Fruit fly (Drosophila melanogaster): ENCODE measurements around the gene Vps60.

Vps60 gene

dm6 chr3L:17655837-17656308, 34.4 kb upstream of the Vps60 start (continued):
- TF ChIP-seq CG2120 (GFP tag; optimal IDR thresholded peaks at IDR 0.05) (peak; percentile 37), grn (GFP tag; optimal IDR thresholded peaks at IDR 0.05) (peak; percentile 52), H2.0 (GFP tag; IDR thresholded peaks at IDR 0.05) (no peak), CG17912 (GFP tag; optimal IDR thresholded peaks at IDR 0.05) (no peak), CG18011 (GFP tag; optimal IDR thresholded peaks at IDR 0.05) (peak; percentile 12), CG10543 (GFP tag; optimal IDR thresholded peaks at IDR 0.05) (peak; percentile 87), CG14050 (GFP tag; IDR thresholded peaks at IDR 0.05) (no peak), CG15514 (GFP tag; optimal IDR thresholded peaks at IDR 0.05) (peak; percentile 70), CG11695 (GFP tag; IDR thresholded peaks at IDR 0.05) (0 out of 3 replicates have a peak, but pooled peaks have one; percentile 23), CG6683 (GFP tag; optimal IDR thresholded peaks at IDR 0.05) (peak; percentile 55), maf-S (GFP tag; optimal IDR thresholded peaks at IDR 0.05) (no peak), vvl (GFP tag; IDR thresholded peaks at IDR 0.05) (peak; percentile 58; the same call in 1 of the 2 replicates), CG2678 (tag; optimal IDR thresholded peaks at IDR 0.05) (peak; percentile 60), trem (tag; optimal IDR thresholded peaks at IDR 0.05) (peak; percentile 4), Hey (tag; optimal IDR thresholded peaks at IDR 0.05) (peak; percentile 68), CG34422 (GFP tag; IDR thresholded peaks at IDR 0.05) (peak; percentile 43; the same call in 1 of the 3 replicates), sug (tag; optimal IDR thresholded peaks at IDR 0.05) (peak; percentile 73), CHES-1-like (GFP tag; optimal IDR thresholded peaks at IDR 0.05) (peak; percentile 12), ase (GFP tag; IDR thresholded peaks at IDR 0.05) (0 out of 3 replicates have a peak, but pooled peaks have one; percentile 15), PHDP (tag; optimal IDR thresholded peaks at IDR 0.05) (peak; percentile 37), CG9727 (GFP tag; optimal IDR thresholded peaks at IDR 0.05) (peak; percentile 31), CG4282 (GFP tag; optimal IDR thresholded peaks at IDR 0.05) (peak; percentile 6), fd3F (GFP tag; optimal IDR thresholded peaks at IDR 0.05) (peak; percentile 15), CG3847 (GFP tag; IDR thresholded peaks at IDR 0.05) (no peak), CG7839 (tag; optimal IDR thresholded peaks at IDR 0.05) (peak; percentile 6), chn (GFP tag; optimal IDR thresholded peaks at IDR 0.05) (no peak), HHEX (GFP tag; optimal IDR thresholded peaks at IDR 0.05) (peak; percentile 70), CG11247 (GFP tag; IDR thresholded peaks at IDR 0.05) (no peak), CG43689 (GFP tag; IDR thresholded peaks at IDR 0.05) (no peak), E2f1 (GFP tag; IDR thresholded peaks at IDR 0.05) (peak; percentile 9; the same call in 1 of the 2 replicates), CG17568 (GFP tag; optimal IDR thresholded peaks at IDR 0.05) (peak; percentile 36), MBD-R2 (GFP tag; IDR thresholded peaks at IDR 0.05) (0 out of 2 replicates have a peak, but pooled peaks have one; percentile 24), dm (GFP tag; optimal IDR thresholded peaks at IDR 0.05) (peak; percentile 4), CG31441 (GFP tag; IDR thresholded peaks at IDR 0.05) (0 out of 2 replicates have a peak, but pooled peaks have one; percentile 14), kah (GFP tag; optimal IDR thresholded peaks at IDR 0.05) (peak; percentile 23), fd96Cb (tag; optimal IDR thresholded peaks at IDR 0.05) (peak; percentile 9), CG9437 (GFP tag; optimal IDR thresholded peaks at IDR 0.05) (no peak), CG8388 (GFP tag; optimal IDR thresholded peaks at IDR 0.05) (no peak), CG17612 (GFP tag; IDR thresholded peaks at IDR 0.05) (peak; percentile 37; the same call in 1 of the 2 replicates), knrl (GFP tag; IDR thresholded peaks at IDR 0.05; ENCODE audit: partially characterized antibody) (0 out of 3 replicates have a peak, but pooled peaks have one; percentile 18), Side (GFP tag; optimal IDR thresholded peaks at IDR 0.05) (no peak), Optix (GFP tag; IDR thresholded peaks at IDR 0.05) (peak; percentile 32; the same call in 1 of the 3 replicates), CG9609 (GFP tag; optimal IDR thresholded peaks at IDR 0.05) (no peak), CG12659 (GFP tag; optimal IDR thresholded peaks at IDR 0.05) (peak; percentile 38), Oaz (GFP tag; IDR thresholded peaks at IDR 0.05) (no peak), NK7.1 (GFP tag; optimal IDR thresholded peaks at IDR 0.05) (no peak), CG7987 (GFP tag; optimal IDR thresholded peaks at IDR 0.05) (peak; percentile 60), CG4404 (GFP tag; IDR thresholded peaks at IDR 0.05) (no peak), CG6813 (GFP tag; optimal IDR thresholded peaks at IDR 0.05) (peak; percentile 72), tna (GFP tag; IDR thresholded peaks at IDR 0.05; ENCODE audit: partially characterized antibody) (0 out of 2 replicates have a peak, but pooled peaks have one; percentile 29)

Measured in whole organism, embryonic.